Worm (Caenorhabditis elegans): ENCODE results near the gene lsy-2.

- TF ChIP-seq W03F9.2 (tag; optimal IDR thresholded peaks at IDR 0.05) (no peak), him-1 (tag; optimal IDR thresholded peaks at IDR 0.05) (peak; percentile 10), dao-5 (tag; optimal IDR thresholded peaks at IDR 0.05) (no peak)
Measured at ce11 chrX:2131650-2132049, 42.1 kb downstream of the lsy-2 start, which contains the start of gene F53B1.9.
